Fruit fly (Drosophila melanogaster) whole organism, embryonic: Measurements from ENCODE around the gene me31B.

Experiments
- Adf1 ChIP-seq: fragments of 200-800 bp; sonication (Bioruptor generic); IDR thresholded peaks from 2 replicates; pipeline ENCODE4 v1.3.6; 2022; ENCODE audit warnings: missing biosample characterization, missing genetic modification characterization
- Aef1 ChIP-seq: fragments of 200-800 bp; sonication (Bioruptor generic); IDR thresholded peaks from 3 replicates; pipeline ENCODE4 v1.3.6; 2022; ENCODE audit warnings: missing biosample characterization, missing genetic modification characterization
- BtbVII ChIP-seq: fragments of 200-800 bp; sonication (Bioruptor generic); optimal IDR thresholded peaks from 3 replicates; lab custom pipeline; 2017; ENCODE audit warnings: missing biosample characterization, mild to moderate bottlenecking, missing genetic modification characterization
- CG10274 ChIP-seq: fragments of 200-800 bp; sonication (Bioruptor generic); optimal IDR thresholded peaks from 3 replicates; lab custom pipeline; 2017; ENCODE audit warnings: missing biosample characterization, mild to moderate bottlenecking, missing genetic modification characterization
- CG10565 ChIP-seq: fragments of 200-800 bp; sonication (Bioruptor generic); optimal IDR thresholded peaks from 3 replicates; lab custom pipeline; 2016; ENCODE audit warnings: missing biosample characterization, mild to moderate bottlenecking, missing genetic modification characterization
- CG11398 ChIP-seq: fragments of 200-800 bp; sonication (Bioruptor generic); optimal IDR thresholded peaks from 2 replicates; lab custom pipeline; 2016; ENCODE audit warnings: missing biosample characterization, missing genetic modification characterization
- CG11504 ChIP-seq: fragments of 200-800 bp; sonication (Bioruptor generic); optimal IDR thresholded peaks from 3 replicates; lab custom pipeline; 2019; ENCODE audit warnings: missing biosample characterization, mild to moderate bottlenecking, missing genetic modification characterization, moderate library complexity
- CG12071 ChIP-seq: fragments of 200-800 bp; sonication (Bioruptor generic); optimal IDR thresholded peaks from 3 replicates; lab custom pipeline; 2018; ENCODE audit warnings: missing biosample characterization, mild to moderate bottlenecking, missing genetic modification characterization
- CG1233 ChIP-seq: fragments of 200-800 bp; sonication (Bioruptor generic); optimal IDR thresholded peaks from 4 replicates; lab custom pipeline; 2018; ENCODE audit warnings: missing biosample characterization, mild to moderate bottlenecking, missing genetic modification characterization
- CG12391 ChIP-seq: fragments of 200-800 bp; sonication (Bioruptor generic); optimal IDR thresholded peaks from 3 replicates; lab custom pipeline; 2018; ENCODE audit warnings: missing biosample characterization, mild to moderate bottlenecking, missing genetic modification characterization, moderate library complexity
- CG13296 ChIP-seq: fragments of 200-800 bp; sonication (Bioruptor generic); optimal IDR thresholded peaks from 3 replicates; lab custom pipeline; 2018; ENCODE audit warnings: missing biosample characterization, mild to moderate bottlenecking, missing genetic modification characterization
- CG15601 ChIP-seq: fragments of 200-800 bp; sonication (Bioruptor generic); optimal IDR thresholded peaks from 3 replicates; lab custom pipeline; 2019; ENCODE audit warnings: missing biosample characterization, mild to moderate bottlenecking, missing genetic modification characterization, moderate library complexity
- CG16779 ChIP-seq: fragments of 200-800 bp; sonication (Bioruptor generic); IDR thresholded peaks from 2 replicates; pipeline ENCODE4 v1.3.6; 2022; ENCODE audit warnings: missing biosample characterization, missing genetic modification characterization
- CG16813 ChIP-seq: fragments of 200-800 bp; sonication (Bioruptor generic); IDR thresholded peaks from 3 replicates; pipeline ENCODE4 v1.3.6; 2022; ENCODE audit warnings: missing biosample characterization, missing genetic modification characterization; ENCODE audit not compliant: partially characterized antibody
- CG17802 ChIP-seq: fragments of 200-800 bp; sonication (Bioruptor generic); optimal IDR thresholded peaks from 2 replicates; lab custom pipeline; 2018; ENCODE audit warnings: missing biosample characterization, mild to moderate bottlenecking, missing genetic modification characterization, moderate library complexity
- CG3065 ChIP-seq: fragments of 200-800 bp; sonication (Bioruptor generic); optimal IDR thresholded peaks from 2 replicates; lab custom pipeline; 2016; ENCODE audit warnings: missing biosample characterization, missing genetic modification characterization
- CG4424 ChIP-seq: fragments of 200-800 bp; sonication (Bioruptor generic); optimal IDR thresholded peaks from 3 replicates; lab custom pipeline; 2016; ENCODE audit warnings: missing biosample characterization, missing genetic modification characterization
- CG6272 ChIP-seq: fragments of 200-800 bp; sonication (Bioruptor generic); IDR thresholded peaks from 2 replicates; pipeline ENCODE4 v1.3.6; 2022; ENCODE audit warnings: missing biosample characterization, missing genetic modification characterization
- D19A ChIP-seq: fragments of 200-800 bp; optimal IDR thresholded peaks from 3 replicates; lab custom pipeline; 2019; ENCODE audit warnings: missing biosample characterization, mild to moderate bottlenecking, missing genetic modification characterization, moderate library complexity
- Doc2 ChIP-seq: fragments of 200-800 bp; sonication (Bioruptor generic); IDR thresholded peaks from 2 replicates; pipeline ENCODE4 v1.3.6; 2022; ENCODE audit warnings: missing biosample characterization, missing genetic modification characterization
- Doc3 ChIP-seq: fragments of 200-800 bp; sonication (Bioruptor generic); IDR thresholded peaks from 3 replicates; pipeline ENCODE4 v1.3.6; 2022; ENCODE audit warnings: missing biosample characterization, missing genetic modification characterization; ENCODE audit not compliant: partially characterized antibody
- Ets97D ChIP-seq: fragments of 200-800 bp; sonication (Bioruptor generic); optimal IDR thresholded peaks from 3 replicates; lab custom pipeline; 2016; ENCODE audit warnings: missing biosample characterization, missing genetic modification characterization
- Fer2 ChIP-seq: fragments of 200-800 bp; sonication (Bioruptor generic); optimal IDR thresholded peaks from 2 replicates; lab custom pipeline; 2018; ENCODE audit warnings: missing biosample characterization, mild to moderate bottlenecking, missing genetic modification characterization, moderate library complexity
- Hmx ChIP-seq: fragments of 200-800 bp; sonication (Bioruptor generic); optimal IDR thresholded peaks from 2 replicates; lab custom pipeline; 2016; ENCODE audit warnings: missing biosample characterization, missing genetic modification characterization
- Lpt ChIP-seq: fragments of >200 bp; optimal IDR thresholded peaks from 2 replicates; lab custom pipeline; 2018; ENCODE audit warnings: missing biosample characterization, missing genetic modification characterization
- MBD-R2 ChIP-seq: fragments of 200-800 bp; sonication (Bioruptor generic); IDR thresholded peaks from 2 replicates; pipeline ENCODE4 v1.3.6; 2022; ENCODE audit warnings: missing biosample characterization, missing genetic modification characterization
- Max ChIP-seq: fragments of 200-800 bp; sonication (Bioruptor generic); optimal IDR thresholded peaks from 2 replicates; lab custom pipeline; 2016; ENCODE audit warnings: missing biosample characterization, mild to moderate bottlenecking, missing genetic modification characterization
- Mes4 ChIP-seq: fragments of 200-800 bp; sonication (Bioruptor generic); optimal IDR thresholded peaks from 2 replicates; lab custom pipeline; 2016; ENCODE audit warnings: missing biosample characterization, missing genetic modification characterization
- NC2β ChIP-seq: fragments of 200-800 bp; sonication (Bioruptor generic); optimal IDR thresholded peaks from 2 replicates; lab custom pipeline; 2016; ENCODE audit warnings: missing biosample characterization, missing genetic modification characterization
- PHDP ChIP-seq: fragments of 200-800 bp; sonication (Bioruptor generic); optimal IDR thresholded peaks from 3 replicates; lab custom pipeline; 2018; ENCODE audit warnings: missing biosample characterization, mild to moderate bottlenecking, missing genetic modification characterization, moderate library complexity
- Usf ChIP-seq: fragments of 200-800 bp; sonication (Bioruptor generic); optimal IDR thresholded peaks from 2 replicates; lab custom pipeline; 2017; ENCODE audit warnings: missing genotype, missing biosample characterization, missing genetic modification characterization
- ase ChIP-seq: fragments of 200-800 bp; sonication (Bioruptor generic); IDR thresholded peaks from 3 replicates; pipeline ENCODE4 v1.3.6; 2022; ENCODE audit warnings: missing biosample characterization, missing genetic modification characterization
- da ChIP-seq: fragments of 200-800 bp; sonication (Bioruptor generic); optimal IDR thresholded peaks from 2 replicates; lab custom pipeline; 2016; ENCODE audit warnings: missing biosample characterization, missing genetic modification characterization
- fd102C ChIP-seq: fragments of 200-800 bp; sonication (Bioruptor generic); optimal IDR thresholded peaks from 2 replicates; lab custom pipeline; 2018; ENCODE audit warnings: missing biosample characterization, mild to moderate bottlenecking, missing genetic modification characterization, moderate library complexity
- hth ChIP-seq: fragments of >200 bp; optimal IDR thresholded peaks from 2 replicates; lab custom pipeline; 2017; ENCODE audit warnings: inconsistent platforms
- kah ChIP-seq: fragments of 200-800 bp; sonication (Bioruptor generic); optimal IDR thresholded peaks from 2 replicates; lab custom pipeline; 2018; ENCODE audit warnings: missing biosample characterization, mild to moderate bottlenecking, missing genetic modification characterization
- lilli ChIP-seq: fragments of 200-800 bp; sonication (Bioruptor generic); optimal IDR thresholded peaks from 3 replicates; lab custom pipeline; 2016; ENCODE audit warnings: missing biosample characterization, missing genetic modification characterization
- lmd ChIP-seq: fragments of 200-800 bp; sonication (Bioruptor generic); IDR thresholded peaks from 2 replicates; pipeline ENCODE4 v1.3.6; 2022; ENCODE audit warnings: missing biosample characterization, missing genetic modification characterization
- maf-S ChIP-seq: fragments of 200-800 bp; sonication (Bioruptor generic); optimal IDR thresholded peaks from 2 replicates; lab custom pipeline; 2016; ENCODE audit warnings: missing biosample characterization, missing genetic modification characterization
- nerfin-1 ChIP-seq: fragments of 200-800 bp; sonication (Bioruptor generic); optimal IDR thresholded peaks from 3 replicates; lab custom pipeline; 2019; ENCODE audit warnings: missing biosample characterization, mild to moderate bottlenecking, missing genetic modification characterization, moderate library complexity
- nmo ChIP-seq: fragments of 200-800 bp; sonication (Bioruptor generic); optimal IDR thresholded peaks from 2 replicates; lab custom pipeline; 2018; ENCODE audit warnings: missing biosample characterization, mild to moderate bottlenecking, missing genetic modification characterization, moderate library complexity
- p53 ChIP-seq: fragments of 200-800 bp; sonication (Bioruptor generic); optimal IDR thresholded peaks from 2 replicates; lab custom pipeline; 2016; ENCODE audit warnings: missing biosample characterization, missing genetic modification characterization
- pfk ChIP-seq: fragments of 200-800 bp; sonication (Bioruptor generic); optimal IDR thresholded peaks from 2 replicates; lab custom pipeline; 2018; ENCODE audit warnings: missing biosample characterization, mild to moderate bottlenecking, missing genetic modification characterization, moderate library complexity
- ro ChIP-seq: fragments of 200-800 bp; sonication (Bioruptor generic); IDR thresholded peaks from 2 replicates; pipeline ENCODE4 v1.3.6; 2022; ENCODE audit warnings: missing biosample characterization, missing genetic modification characterization
- sd ChIP-seq: fragments of 200-800 bp; sonication (Bioruptor generic); optimal IDR thresholded peaks from 3 replicates; lab custom pipeline; 2018; ENCODE audit warnings: missing biosample characterization, mild to moderate bottlenecking, missing genetic modification characterization, moderate library complexity
- seq ChIP-seq: fragments of 200-800 bp; sonication (Bioruptor generic); IDR thresholded peaks from 2 replicates; pipeline ENCODE4 v1.3.6; 2022; ENCODE audit warnings: missing biosample characterization, missing genetic modification characterization
- slou ChIP-seq: fragments of 200-800 bp; sonication (Bioruptor generic); optimal IDR thresholded peaks from 3 replicates; lab custom pipeline; 2016; ENCODE audit warnings: missing biosample characterization, missing genetic modification characterization
- slp2 ChIP-seq: fragments of 200-800 bp; sonication (Bioruptor generic); optimal IDR thresholded peaks from 2 replicates; lab custom pipeline; 2016; ENCODE audit warnings: missing biosample characterization, missing genetic modification characterization
- so ChIP-seq: fragments of 200-800 bp; sonication (Bioruptor generic); IDR thresholded peaks from 3 replicates; pipeline ENCODE4 v1.3.6; 2022; ENCODE audit warnings: missing biosample characterization, missing genetic modification characterization
- tin ChIP-seq: fragments of 200-800 bp; sonication (Bioruptor generic); optimal IDR thresholded peaks from 3 replicates; lab custom pipeline; 2016; ENCODE audit warnings: missing biosample characterization, missing genetic modification characterization
- unpg ChIP-seq: fragments of 200-800 bp; sonication (Bioruptor generic); optimal IDR thresholded peaks from 3 replicates; lab custom pipeline; 2018; ENCODE audit warnings: missing biosample characterization, mild to moderate bottlenecking, missing genetic modification characterization, moderate library complexity

me31B gene

DNA sequence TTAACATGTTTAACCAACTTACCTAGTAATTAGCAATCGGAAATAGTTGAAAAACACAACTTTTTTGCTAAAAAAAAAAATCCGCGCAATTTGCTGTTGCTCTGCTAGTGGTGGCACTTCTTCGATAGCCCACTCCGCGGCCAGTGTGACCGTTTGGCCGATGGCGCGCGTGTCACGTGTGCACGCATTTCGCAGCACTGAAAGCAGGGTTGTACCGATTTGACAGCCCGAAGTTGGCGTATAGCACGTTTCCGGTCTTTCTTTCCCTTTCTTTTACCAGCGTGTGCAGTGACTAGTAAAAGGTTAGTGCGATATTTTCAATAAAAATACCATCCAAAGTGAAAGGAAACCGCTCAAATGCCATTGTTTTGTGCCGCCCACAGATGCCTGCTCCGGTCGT is 38.3 kb upstream of the me31B start, which contains the start of the genes Ripalpha and RpL7 (continued):
- TF ChIP-seq tin (peak; percentile 92), ase (peak; percentile 94), p53 (GFP tag; lab: Kevin White, UChicago) (peak; percentile 98), da (GFP tag; lab: Kevin White, UChicago) (peak; percentile 98), Max (peak; percentile 99), lilli (GFP tag; lab: Kevin White, UChicago) (peak; percentile 96), CG4424 (GFP tag; lab: Kevin White, UChicago) (peak; percentile 97), Fer2 (peak; percentile 95), pfk (GFP tag; lab: Kevin White, UChicago) (peak; percentile 88), CG15601 (tag; lab: Kevin White, UChicago) (peak; percentile 95), D19A (peak; percentile 51), ro (GFP tag; lab: Robert Waterston, UW) (peak; percentile 88), NC2β (peak; percentile 100), Usf (peak; percentile 97), seq (GFP tag; lab: Robert Waterston, UW) (peak; percentile 91), fd102C (GFP tag; lab: Kevin White, UChicago) (peak; percentile 97), Adf1 (GFP tag; lab: Robert Waterston, UW) (peak; percentile 86), CG1233 (GFP tag; lab: Kevin White, UChicago) (peak; percentile 98), Hmx (peak; percentile 54), nmo (GFP tag; lab: Kevin White, UChicago) (peak; percentile 95), BtbVII (GFP tag; lab: Kevin White, UChicago) (peak; percentile 98), CG3065 (peak; percentile 97), Mes4 (peak; percentile 100), Lpt (GFP tag; lab: Kevin White, UChicago) (no peak), CG11398 (peak; percentile 98), CG12391 (tag; lab: Kevin White, UChicago) (peak; percentile 97), CG10274 (peak; percentile 95), CG16779 (peak; percentile 97), MBD-R2 (peak; percentile 99), CG12071 (GFP tag; lab: Kevin White, UChicago) (peak; percentile 98), slp2 (peak; percentile 98), slou (GFP tag; lab: Kevin White, UChicago) (peak; percentile 96), maf-S (GFP tag; lab: Kevin White, UChicago) (peak; percentile 98), Doc3 (GFP tag; lab: Robert Waterston, UW) (peak; percentile 66; the same call in 2 of the 3 replicates), Aef1 (GFP tag; lab: Robert Waterston, UW) (peak; percentile 94), CG13296 (GFP tag; lab: Kevin White, UChicago) (peak; percentile 97), so (GFP tag; lab: Robert Waterston, UW) (peak; percentile 97), PHDP (tag; lab: Kevin White, UChicago) (peak; percentile 96), CG17802 (tag; lab: Kevin White, UChicago) (peak; percentile 91), CG6272 (peak; percentile 94), Doc2 (GFP tag; lab: Robert Waterston, UW) (no peak), lmd (GFP tag; lab: Robert Waterston, UW) (peak; percentile 93), nerfin-1 (tag; lab: Kevin White, UChicago) (peak; percentile 91), CG11504 (no peak), Ets97D (GFP tag; lab: Kevin White, UChicago) (peak; percentile 100), kah (GFP tag; lab: Kevin White, UChicago) (peak; percentile 91), CG10565 (GFP tag; lab: Kevin White, UChicago) (peak; percentile 91), hth (no peak), unpg (GFP tag; lab: Kevin White, UChicago) (peak; percentile 95), CG16813 (GFP tag; lab: Robert Waterston, UW) (peak; percentile 94), sd (tag; lab: Kevin White, UChicago) (peak; percentile 81)
